Fruit fly (Drosophila melanogaster): Measurements from ENCODE around the gene Ppi1.

- TF ChIP-seq h (GFP tag; optimal IDR thresholded peaks at IDR 0.05), result no peak
- no peak for TF ChIP-seq psq (GFP tag; optimal IDR thresholded peaks at IDR 0.05)
- no peak for TF ChIP-seq foxo (GFP tag; optimal IDR thresholded peaks at IDR 0.05)
- TF ChIP-seq pan (optimal IDR thresholded peaks at IDR 0.05), result no peak
- no peak for TF ChIP-seq dsf (GFP tag; optimal IDR thresholded peaks at IDR 0.05; ENCODE audit: borderline replicate concordance)
- no peak for TF ChIP-seq GATAd (GFP tag; optimal IDR thresholded peaks at IDR 0.05)
- TF ChIP-seq jim (GFP tag; optimal IDR thresholded peaks at IDR 0.05), result no peak
- no peak for TF ChIP-seq Dif (GFP tag; optimal IDR thresholded peaks at IDR 0.05; ENCODE audit: partially characterized antibody)
- TF ChIP-seq Vsx2 (GFP tag; optimal IDR thresholded peaks at IDR 0.05; ENCODE audit: partially characterized antibody), result no peak
- no peak for TF ChIP-seq sv (GFP tag; optimal IDR thresholded peaks at IDR 0.05)
These were observed 44.8 kb downstream of the Ppi1 start for dm6 chr3R:30084137-30084536.

Data from whole organism, wandering third instar larva.